Fruit fly (Drosophila melanogaster): ENCODE data around the gene CG6793.

CG6793 gene

DNA sequence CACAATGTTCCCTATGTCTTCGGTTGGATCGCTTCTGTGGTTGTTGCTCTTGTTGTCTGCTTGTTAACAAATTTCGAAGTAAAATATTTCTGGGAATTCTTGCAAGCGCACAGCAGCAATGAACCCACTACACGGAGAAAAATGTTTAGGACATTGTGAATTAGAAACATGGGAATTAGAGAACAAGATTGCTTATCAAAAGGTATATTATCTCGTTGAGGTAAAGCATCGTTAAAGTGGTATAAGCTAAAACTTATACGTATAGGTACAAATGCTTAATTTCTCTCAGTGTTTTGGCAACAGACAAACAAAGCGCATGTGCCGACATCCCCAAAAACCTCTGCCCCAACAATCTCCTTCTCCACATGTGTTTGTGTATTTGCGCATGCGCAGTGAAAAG lies 11.5 kb downstream of the CG6793 start (continued):
- peak; percentile 27 for TF ChIP-seq fd59A (GFP tag; optimal IDR thresholded peaks at IDR 0.05)
- peak; percentile 47; the same call in 1 of the 3 replicates for TF ChIP-seq eg (GFP tag; IDR thresholded peaks at IDR 0.05)
- peak; percentile 64 for TF ChIP-seq Sox15 (GFP tag; optimal IDR thresholded peaks at IDR 0.05)
- peak; percentile 95 for TF ChIP-seq Met (GFP tag; optimal IDR thresholded peaks at IDR 0.05)
- TF ChIP-seq CG6276 (GFP tag; optimal IDR thresholded peaks at IDR 0.05): no peak
- TF ChIP-seq dac (GFP tag; optimal IDR thresholded peaks at IDR 0.05): no peak
- peak; percentile 68 for TF ChIP-seq CG11902 (GFP tag; optimal IDR thresholded peaks at IDR 0.05)
- TF ChIP-seq CG8119 (GFP tag; IDR thresholded peaks at IDR 0.05): peak; percentile 51
- peak; percentile 49 for TF ChIP-seq fd85E (GFP tag; optimal IDR thresholded peaks at IDR 0.05)
- TF ChIP-seq topi (GFP tag; optimal IDR thresholded peaks at IDR 0.05): peak; percentile 91
- peak; percentile 55 for TF ChIP-seq CG1621 (tag; optimal IDR thresholded peaks at IDR 0.05)
- TF ChIP-seq CG34406 (GFP tag; optimal IDR thresholded peaks at IDR 0.05): peak; percentile 63
- TF ChIP-seq Lpt (GFP tag; optimal IDR thresholded peaks at IDR 0.05): peak; percentile 34
- TF ChIP-seq CG10631 (GFP tag; optimal IDR thresholded peaks at IDR 0.05): peak; percentile 74
- peak; percentile 83 for TF ChIP-seq CG6854 (GFP tag; optimal IDR thresholded peaks at IDR 0.05)
- TF ChIP-seq cyc (GFP tag; optimal IDR thresholded peaks at IDR 0.05): peak; percentile 95

DNA sequence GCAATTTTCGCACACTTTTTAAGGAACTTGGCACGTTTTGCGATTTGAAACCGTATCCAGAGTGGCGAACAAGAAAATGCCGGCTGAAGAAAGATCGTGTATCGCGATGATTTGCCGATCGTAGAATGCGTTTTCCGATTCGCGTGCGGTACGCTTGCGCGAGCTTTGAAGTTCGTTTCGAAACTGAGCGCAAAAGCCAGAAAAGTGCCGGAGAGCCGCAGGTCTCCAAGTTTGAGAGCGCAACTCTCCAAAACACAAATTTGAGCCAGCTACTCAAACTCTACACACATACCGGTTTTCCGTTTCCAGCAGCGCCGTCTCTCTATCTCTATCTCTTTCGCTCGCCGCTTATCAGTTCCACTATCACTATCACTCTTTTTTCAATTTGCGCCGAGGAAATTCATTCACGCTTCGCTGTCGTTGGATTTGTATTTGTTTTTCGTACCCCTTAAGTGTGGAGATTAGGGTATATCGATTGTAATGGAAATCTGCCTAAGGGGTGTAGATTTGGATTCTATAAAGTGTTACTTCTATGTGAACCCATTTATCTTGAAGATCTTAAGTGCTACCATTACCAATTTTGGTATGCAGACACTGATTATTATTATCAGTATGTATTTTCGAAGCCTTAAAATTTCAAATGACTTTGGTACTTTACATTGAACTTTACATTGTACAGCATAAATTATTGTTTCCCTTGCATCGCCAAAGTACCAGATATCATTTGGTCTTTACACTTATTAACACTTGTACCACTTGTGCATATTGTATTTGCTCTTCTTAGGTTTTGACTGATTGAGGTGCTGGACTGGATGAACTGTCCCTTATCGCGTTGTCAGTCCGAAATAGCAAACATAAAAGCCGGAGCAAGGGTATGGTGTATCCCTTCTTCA lies 14.3 kb downstream of the CG6793 start:
- peak; percentile 59 for TF ChIP-seq CG10631 (GFP tag; optimal IDR thresholded peaks at IDR 0.05)
- TF ChIP-seq esn (GFP tag; optimal IDR thresholded peaks at IDR 0.05): peak; percentile 44
- peak; percentile 91 for TF ChIP-seq fkh (GFP tag; optimal IDR thresholded peaks at IDR 0.05)
- TF ChIP-seq CG7368 (GFP tag; optimal IDR thresholded peaks at IDR 0.05): peak; percentile 56
- TF ChIP-seq fd85E (GFP tag; optimal IDR thresholded peaks at IDR 0.05): no peak
- peak; percentile 20; the same call in 1 of the 2 replicates for TF ChIP-seq Gug (GFP tag; IDR thresholded peaks at IDR 0.05)
- TF ChIP-seq CG8119 (GFP tag; IDR thresholded peaks at IDR 0.05): peak; percentile 46; the same call in 1 of the 3 replicates
- peak; percentile 66 for TF ChIP-seq Eip75B (GFP tag; optimal IDR thresholded peaks at IDR 0.05)
- peak; percentile 26 for TF ChIP-seq Met (GFP tag; optimal IDR thresholded peaks at IDR 0.05)
- TF ChIP-seq CG6792 (GFP tag; optimal IDR thresholded peaks at IDR 0.05): peak; percentile 32
- TF ChIP-seq CG8319 (GFP tag; optimal IDR thresholded peaks at IDR 0.05): no peak
- TF ChIP-seq salr (GFP tag; optimal IDR thresholded peaks at IDR 0.05): peak in 1 of 2 experiments; percentile 68
- TF ChIP-seq CG3032 (tag; optimal IDR thresholded peaks at IDR 0.05): peak; percentile 32
- peak; percentile 37 for TF ChIP-seq CG4318 (GFP tag; optimal IDR thresholded peaks at IDR 0.05)
- TF ChIP-seq vri (GFP tag; optimal IDR thresholded peaks at IDR 0.05): no peak
- TF ChIP-seq topi (GFP tag; optimal IDR thresholded peaks at IDR 0.05): peak; percentile 40
- peak; percentile 58 for TF ChIP-seq spab (GFP tag; optimal IDR thresholded peaks at IDR 0.05)
- peak; percentile 46 for TF ChIP-seq fd59A (GFP tag; optimal IDR thresholded peaks at IDR 0.05)
- no peak for TF ChIP-seq Eip93F (GFP tag; optimal IDR thresholded peaks at IDR 0.05)
- TF ChIP-seq CG11902 (GFP tag; optimal IDR thresholded peaks at IDR 0.05): peak; percentile 47
- no peak for TF ChIP-seq ss (GFP tag; optimal IDR thresholded peaks at IDR 0.05)
- peak; percentile 53 for TF ChIP-seq Ets96B (tag; optimal IDR thresholded peaks at IDR 0.05)
- peak; percentile 3 for TF ChIP-seq Blimp-1 (GFP tag; optimal IDR thresholded peaks at IDR 0.05)
- peak; percentile 55 for TF ChIP-seq OdsH (GFP tag; optimal IDR thresholded peaks at IDR 0.05)
- peak; percentile 43 for TF ChIP-seq CG6854 (GFP tag; optimal IDR thresholded peaks at IDR 0.05)
- no peak for TF ChIP-seq CG1621 (tag; optimal IDR thresholded peaks at IDR 0.05)
- TF ChIP-seq Hr4 (GFP tag; optimal IDR thresholded peaks at IDR 0.05): peak; percentile 60
- TF ChIP-seq achi (GFP tag; optimal IDR thresholded peaks at IDR 0.05): peak; percentile 50
- TF ChIP-seq Eip78C (GFP tag): peak; percentile 89
- TF ChIP-seq CG3919 (GFP tag; optimal IDR thresholded peaks at IDR 0.05): peak; percentile 49
- TF ChIP-seq CG6163 (GFP tag; IDR thresholded peaks at IDR 0.05): peak; percentile 67
- peak; percentile 30 for TF ChIP-seq CG6808 (GFP tag; optimal IDR thresholded peaks at IDR 0.05)
- TF ChIP-seq CG32006 (GFP tag; optimal IDR thresholded peaks at IDR 0.05): peak; percentile 79
- TF ChIP-seq Sox15 (GFP tag; optimal IDR thresholded peaks at IDR 0.05): peak; percentile 3
- TF ChIP-seq Lpt (GFP tag; optimal IDR thresholded peaks at IDR 0.05): no peak
- peak; percentile 22 for TF ChIP-seq lz (GFP tag; optimal IDR thresholded peaks at IDR 0.05)
- peak; percentile 3 for TF ChIP-seq CG34406 (GFP tag; optimal IDR thresholded peaks at IDR 0.05)
- TF ChIP-seq Sox14 (GFP tag; optimal IDR thresholded peaks at IDR 0.05): peak; percentile 46
- TF ChIP-seq net (GFP tag; optimal IDR thresholded peaks at IDR 0.05): peak; percentile 55
- no peak for TF ChIP-seq Sox102F (GFP tag; optimal IDR thresholded peaks at IDR 0.05)
- TF ChIP-seq Ets21C (GFP tag; optimal IDR thresholded peaks at IDR 0.05): peak; percentile 4
- TF ChIP-seq cyc (GFP tag; optimal IDR thresholded peaks at IDR 0.05): peak; percentile 52
